Worm (Caenorhabditis elegans): ENCODE measurements around the gene nhr-153.

- no peak for TF ChIP-seq him-1 (tag; optimal IDR thresholded peaks at IDR 0.05)
- peak; percentile 39 for TF ChIP-seq W03F9.2 (tag; optimal IDR thresholded peaks at IDR 0.05)
- TF ChIP-seq dao-5 (tag; optimal IDR thresholded peaks at IDR 0.05): no peak
Observed at ce11 chrV:12065859-12066258, 38.2 kb upstream of the nhr-153 start.
